Worm (Caenorhabditis elegans) whole organism, L4 larva: Measurements from ENCODE around the gene try-3.

Experiments
- D1046.2 ChIP-seq: fragments of 200-800 bp; sonication (Bioruptor generic); IDR thresholded peaks from 2 replicates; pipeline ENCODE4 v1.3.6; 2022; ENCODE audit warnings: missing genetic modification characterization, missing compliant biosample characterization
- F37D6.2 ChIP-seq: sonication (generic microtip); optimal IDR thresholded peaks from 2 replicates; lab custom pipeline; 2016; ENCODE audit warnings: mild to moderate bottlenecking, missing genetic modification characterization, missing compliant biosample characterization
- T20F7.1 ChIP-seq: fragments of 200-800 bp; sonication (Bioruptor generic); optimal IDR thresholded peaks from 2 replicates; lab custom pipeline; 2018; ENCODE audit warnings: mild to moderate bottlenecking, missing genetic modification characterization, missing compliant biosample characterization
- T26A8.4 ChIP-seq: fragments of 200-800 bp; sonication (Bioruptor generic); IDR thresholded peaks from 2 replicates; pipeline ENCODE4 v1.3.6; 2022; ENCODE audit warnings: missing genetic modification characterization, missing compliant biosample characterization
- Y48G9A.11 ChIP-seq: fragments of 200-800 bp; sonication (Bioruptor generic); IDR thresholded peaks from 2 replicates; pipeline ENCODE4 v1.3.6; 2022; ENCODE audit warnings: missing genetic modification reagents, missing genetic modification characterization, missing compliant biosample characterization
- ama-1 ChIP-seq: fragments of 150-350 bp; optimal IDR thresholded peaks from 2 replicates; lab custom pipeline; 2014; ENCODE audit warnings: inconsistent platforms, mixed read lengths
- arid-1 ChIP-seq: fragments of 200-800 bp; sonication (Bioruptor generic); conservative IDR thresholded peaks from 2 replicates; pipeline ENCODE4 v1.3.6; 2022; ENCODE audit warnings: missing genetic modification reagents, missing genetic modification characterization, missing compliant biosample characterization
- ceh-32 ChIP-seq: sonication (generic microtip); optimal IDR thresholded peaks from 2 replicates; lab custom pipeline; 2016; ENCODE audit warnings: mild to moderate bottlenecking, missing genetic modification characterization, missing compliant biosample characterization; ENCODE audit not compliant: poor library complexity
- ceh-44 ChIP-seq: fragments of 200-800 bp; sonication (Bioruptor generic); IDR thresholded peaks from 2 replicates; pipeline ENCODE4 v1.3.6; 2022; ENCODE audit warnings: missing genetic modification reagents, missing genetic modification characterization, missing compliant biosample characterization
- ceh-82 ChIP-seq: sonication (generic microtip); optimal IDR thresholded peaks from 2 replicates; lab custom pipeline; 2017; ENCODE audit warnings: missing biosample characterization, missing genetic modification characterization
- cey-2 ChIP-seq: sonication (generic microtip); optimal IDR thresholded peaks from 3 replicates; lab custom pipeline; 2017; ENCODE audit warnings: missing genetic modification characterization, mild to moderate bottlenecking, missing compliant biosample characterization, antibody characterized with exemption, borderline replicate concordance; ENCODE audit not compliant: insufficient read depth
- ctbp-1 ChIP-seq: fragments of 200-800 bp; sonication (Bioruptor generic); IDR thresholded peaks from 2 replicates; pipeline ENCODE4 v1.3.6; 2022; ENCODE audit warnings: missing genetic modification reagents, missing genetic modification characterization, missing compliant biosample characterization
- daf-19 ChIP-seq: fragments of 200-800 bp; sonication (Bioruptor generic); conservative IDR thresholded peaks from 2 replicates; pipeline ENCODE4 v1.3.6; 2022; ENCODE audit warnings: missing genetic modification characterization, missing compliant biosample characterization
- daf-8 ChIP-seq: fragments of 200-800 bp; sonication (Bioruptor generic); IDR thresholded peaks from 2 replicates; pipeline ENCODE4 v1.3.6; 2022; ENCODE audit warnings: missing genetic modification characterization, missing compliant biosample characterization
- dmd-6 ChIP-seq: fragments of 200-800 bp; sonication (Bioruptor generic); IDR thresholded peaks from 2 replicates; pipeline ENCODE4 v1.3.6; 2022; ENCODE audit warnings: missing genetic modification reagents, missing genetic modification characterization, missing compliant biosample characterization
- dpl-1 ChIP-seq: fragments of 150-350 bp; optimal IDR thresholded peaks from 2 replicates; lab custom pipeline; 2014; ENCODE audit warnings: missing biosample characterization, missing genetic modification reagents, missing genetic modification characterization
- dve-1 ChIP-seq: sonication (generic microtip); optimal IDR thresholded peaks from 2 replicates; lab custom pipeline; 2017; ENCODE audit warnings: antibody characterized with exemption, mild to moderate bottlenecking, missing genetic modification characterization, missing compliant biosample characterization; ENCODE audit not compliant: insufficient read depth
- fkh-10 ChIP-seq: fragments of 150-350 bp; optimal IDR thresholded peaks from 2 replicates; lab custom pipeline; 2014; ENCODE audit warnings: missing biosample characterization, missing genetic modification reagents, missing genetic modification characterization
- hlh-11 ChIP-seq: fragments of 200-800 bp; sonication (Bioruptor generic); optimal IDR thresholded peaks from 2 replicates; lab custom pipeline; 2018; ENCODE audit warnings: mild to moderate bottlenecking, missing genetic modification characterization, missing compliant biosample characterization
- jun-1 ChIP-seq: fragments of 150-350 bp; optimal IDR thresholded peaks from 2 replicates; lab custom pipeline; 2014; ENCODE audit warnings: missing biosample characterization, missing genetic modification reagents, missing genetic modification characterization
- lin-13 ChIP-seq: fragments of 150-350 bp; optimal IDR thresholded peaks from 2 replicates; lab custom pipeline; 2014; ENCODE audit warnings: missing biosample characterization, missing genetic modification reagents, missing genetic modification characterization
- lin-38 ChIP-seq: fragments of 200-800 bp; sonication (Bioruptor generic); IDR thresholded peaks from 2 replicates; pipeline ENCODE4 v1.3.6; 2022; ENCODE audit warnings: missing genetic modification reagents, missing genetic modification characterization, missing compliant biosample characterization
- lin-39 ChIP-seq: fragments of 150-350 bp; optimal IDR thresholded peaks from 2 replicates; lab custom pipeline; 2014; ENCODE audit warnings: missing biosample characterization, missing genetic modification reagents, missing genetic modification characterization
- lsy-2 ChIP-seq, 2 experiments: fragments of 150-350 bp in 1 of 2; sonication (generic microtip) in 1 of 2; optimal IDR thresholded peaks; 2 replicates each; lab custom pipeline; 2014 to 2017; ENCODE audit warnings: missing biosample characterization in 2 of 2, missing genetic modification characterization in 2 of 2
- madf-9 ChIP-seq: fragments of 200-800 bp; sonication (Bioruptor generic); conservative IDR thresholded peaks from 2 replicates; pipeline ENCODE4 v1.3.6; 2022; ENCODE audit warnings: missing genetic modification reagents, missing genetic modification characterization, missing compliant biosample characterization
- mdt-29 ChIP-seq: fragments of 200-800 bp; sonication (Bioruptor generic); IDR thresholded peaks from 2 replicates; pipeline ENCODE4 v1.3.6; 2022; ENCODE audit warnings: missing genetic modification reagents, missing genetic modification characterization, missing compliant biosample characterization
- mep-1 ChIP-seq: fragments of 150-350 bp; sonication (generic microtip); optimal IDR thresholded peaks from 3 replicates; lab custom pipeline; 2014; ENCODE audit warnings: missing biosample characterization, missing genetic modification characterization
- mxl-3 ChIP-seq: fragments of 200-800 bp; sonication (Bioruptor generic); optimal IDR thresholded peaks from 2 replicates; lab custom pipeline; 2018; ENCODE audit warnings: mild to moderate bottlenecking, missing genetic modification characterization, missing compliant biosample characterization
- nhr-11 ChIP-seq: fragments of 150-350 bp; optimal IDR thresholded peaks from 2 replicates; lab custom pipeline; 2014; ENCODE audit warnings: missing biosample characterization, missing genetic modification characterization
- nhr-28 ChIP-seq: fragments of 150-350 bp; optimal IDR thresholded peaks from 2 replicates; lab custom pipeline; 2014; ENCODE audit warnings: missing biosample characterization, missing genetic modification characterization
- nhr-42 ChIP-seq: fragments of 200-800 bp; sonication (Bioruptor generic); IDR thresholded peaks from 2 replicates; pipeline ENCODE4 v1.3.6; 2022; ENCODE audit warnings: missing genetic modification characterization, missing compliant biosample characterization
- nhr-48 ChIP-seq: sonication (generic microtip); optimal IDR thresholded peaks from 2 replicates; lab custom pipeline; 2016; ENCODE audit warnings: mild to moderate bottlenecking, missing genetic modification characterization, missing compliant biosample characterization
- nhr-6 ChIP-seq: fragments of 150-350 bp; optimal IDR thresholded peaks from 2 replicates; lab custom pipeline; 2014; ENCODE audit warnings: missing biosample characterization, missing genetic modification characterization
- pha-4 ChIP-seq, 2 experiments: fragments of 150-350 bp in 1 of 2; fragments of 200-800 bp in 1 of 2; sonication (Bioruptor generic) in 1 of 2; IDR thresholded peaks in 1 of 2; optimal IDR thresholded peaks in 1 of 2; 2 replicates each; pipeline versions ENCODE4 v1.3.6 to Lab custom; 2014 to 2022; ENCODE audit warnings: missing genetic modification characterization in 2 of 2, missing genetic modification reagents in 2 of 2, missing biosample characterization in 1 of 2, missing compliant biosample characterization in 1 of 2
- sdz-12 ChIP-seq: fragments of 200-800 bp; sonication (Bioruptor generic); optimal IDR thresholded peaks from 2 replicates; lab custom pipeline; 2018; ENCODE audit warnings: mild to moderate bottlenecking, missing genetic modification characterization, missing compliant biosample characterization
- snpc-4 ChIP-seq: fragments of 150-350 bp; optimal IDR thresholded peaks from 2 replicates; lab custom pipeline; 2014; ENCODE audit warnings: missing biosample characterization, missing genetic modification characterization
- tag-97 ChIP-seq: fragments of 200-800 bp; sonication (Bioruptor generic); IDR thresholded peaks from 2 replicates; pipeline ENCODE4 v1.3.6; 2022; ENCODE audit warnings: missing genetic modification characterization, missing compliant biosample characterization
- unc-130 ChIP-seq: sonication (generic microtip); optimal IDR thresholded peaks from 2 replicates; lab custom pipeline; 2016; ENCODE audit warnings: missing genetic modification reagents, missing genetic modification characterization, missing compliant biosample characterization
- unc-62 ChIP-seq, 3 experiments: fragments of 150-350 bp in 1 of 3; sonication (generic microtip); optimal IDR thresholded peaks in 2 of 3; peaks in 1 of 3; 1 replicate in 1 of 3; 2 replicates in 2 of 3; lab custom pipeline; 2014 to 2017; ENCODE audit warnings: missing biosample characterization in 3 of 3, missing genetic modification characterization in 3 of 3, missing genetic modification reagents in 3 of 3, missing genotype in 1 of 3
- zag-1 ChIP-seq: fragments of 150-350 bp; optimal IDR thresholded peaks from 2 replicates; lab custom pipeline; 2014; ENCODE audit warnings: missing biosample characterization, missing genetic modification characterization
- zfp-2 ChIP-seq: sonication (generic microtip); optimal IDR thresholded peaks from 2 replicates; lab custom pipeline; 2016; ENCODE audit warnings: mild to moderate bottlenecking, missing genetic modification characterization, missing compliant biosample characterization
- zip-11 ChIP-seq: fragments of 200-800 bp; sonication (Bioruptor generic); IDR thresholded peaks from 2 replicates; pipeline ENCODE4 v1.3.6; 2022; ENCODE audit warnings: missing genetic modification characterization, missing compliant biosample characterization
- zip-2 ChIP-seq: fragments of 150-350 bp; optimal IDR thresholded peaks from 2 replicates; lab custom pipeline; 2014; ENCODE audit warnings: missing biosample characterization, missing genetic modification characterization

try-3 gene

ce11 chrIV:6535908-6536307 is 21.0 kb upstream of the try-3 start, which contains the start of gene C01G5.3:
Gene C01G5.3 (plus strand): TSS chrIV:6536208.
- TF ChIP-seq cey-2 (tag; lab: Kevin White, UChicago) (no peak), sdz-12 (GFP tag; lab: Kevin White, UChicago) (no peak), lin-13 (no peak), nhr-48 (tag; lab: Kevin White, UChicago) (no peak), zip-2 (tag; lab: Kevin White, UChicago) (no peak), ceh-44 (GFP tag; lab: Robert Waterston, UW) (no peak), ceh-32 (tag; lab: Kevin White, UChicago) (no peak), daf-8 (no peak), nhr-11 (tag; lab: Kevin White, UChicago) (no peak), T26A8.4 (GFP tag; lab: Robert Waterston, UW) (no peak)

DNA sequence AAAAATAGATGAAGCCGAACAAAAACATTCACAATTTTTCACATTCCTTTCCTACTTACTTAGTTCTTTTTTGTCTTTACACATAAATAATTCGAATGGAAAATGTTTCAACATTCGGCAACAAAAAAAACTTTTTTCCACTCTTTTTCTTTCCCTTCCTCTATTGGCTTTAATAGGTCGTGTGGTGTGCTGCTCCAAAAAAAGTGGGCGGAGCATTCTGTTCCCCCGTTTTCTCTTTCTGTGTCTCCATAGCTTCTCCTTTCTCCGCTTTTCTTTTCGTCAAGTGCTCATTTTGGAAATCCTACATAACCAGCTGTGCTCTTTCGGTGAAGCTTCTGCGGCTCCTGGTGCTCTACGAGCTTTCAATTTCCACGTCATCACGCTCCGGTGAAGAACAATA is 15.5 kb upstream of the try-3 start, which contains the start of gene C01G5.25:
C01G5.25 (plus strand) TSS at position 250 of the 400 bp plus-strand sequence.
- TF ChIP-seq hlh-11 (no peak), fkh-10 (GFP tag; lab: Kevin White, UChicago) (peak; percentile 38), zip-2 (tag; lab: Kevin White, UChicago) (no peak)

DNA sequence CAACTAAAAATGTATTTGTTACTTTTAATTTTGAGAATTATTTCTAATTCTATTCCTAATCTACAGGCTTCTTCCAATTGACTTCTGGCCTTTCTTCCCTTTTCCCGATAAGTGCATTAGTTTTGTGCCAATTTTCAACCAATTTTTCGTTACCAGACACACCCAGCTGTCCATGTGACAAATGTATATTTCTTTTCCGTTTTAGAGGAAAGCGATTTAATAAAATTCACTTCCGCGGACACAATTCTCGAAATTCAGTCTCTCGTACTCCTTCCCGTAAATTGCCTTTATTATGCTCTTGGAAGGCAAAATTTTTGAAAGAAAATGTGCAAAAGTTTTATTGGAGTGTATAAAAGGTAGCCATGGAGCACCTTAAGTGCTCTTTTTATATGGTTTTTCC is 14.0 kb upstream of the try-3 start:
- TF ChIP-seq madf-9, result no peak
- TF ChIP-seq lsy-2 (tag; optimal IDR thresholded peaks at IDR 0.05; lab: Kevin White, UChicago), result peak in 1 of 2 experiments; percentile 23

- TF ChIP-seq zip-2 (tag; lab: Kevin White, UChicago), result no peak
- no peak for TF ChIP-seq mxl-3 (GFP tag; lab: Kevin White, UChicago)
- peak; percentile 25 for TF ChIP-seq fkh-10 (GFP tag; lab: Kevin White, UChicago)
Observed at ce11 chrIV:6547397-6547796, 9.6 kb upstream of the try-3 start.

DNA sequence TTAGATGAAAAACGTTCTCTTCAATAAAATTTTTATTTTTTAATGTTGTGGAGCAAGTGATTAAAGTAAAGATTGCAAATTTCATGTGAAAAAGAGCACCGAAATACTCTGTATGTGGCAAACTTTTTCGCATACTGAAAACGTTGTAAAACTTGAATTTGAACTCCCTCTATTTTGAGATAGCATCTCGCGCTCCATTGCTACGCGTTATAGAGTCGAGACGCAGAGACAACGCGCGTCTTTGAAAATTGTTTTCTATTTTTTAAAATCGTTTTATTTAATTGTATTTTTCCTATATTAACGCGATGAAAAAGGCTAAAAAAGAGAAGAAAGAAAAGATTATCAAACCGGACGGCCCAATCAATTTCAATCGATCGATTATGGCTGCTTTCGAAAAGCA is 8.3 kb upstream of the try-3 start, which contains the start of gene fan-1:
fan-1 (plus strand) TSS at position 78 of the 400 bp plus-strand sequence.
- TF ChIP-seq nhr-28 (no peak), zag-1 (tag; lab: Kevin White, UChicago) (no peak), Y48G9A.11 (GFP tag; lab: Robert Waterston, UW) (no peak), F37D6.2 (tag; lab: Kevin White, UChicago) (peak; percentile 2), mep-1 (tag; lab: Kevin White, UChicago) (peak; percentile 28), ama-1 (lab: Kevin White, UChicago) (no peak), nhr-6 (tag; lab: Kevin White, UChicago) (peak; percentile 53), mdt-29 (GFP tag; lab: Robert Waterston, UW) (no peak), ceh-82 (tag; lab: Kevin White, UChicago) (no peak), nhr-42 (GFP tag; lab: Robert Waterston, UW) (0 out of 2 replicates have a peak, but pooled peaks have one; percentile 30), tag-97 (GFP tag; lab: Robert Waterston, UW) (no peak), D1046.2 (no peak), zip-11 (GFP tag; lab: Robert Waterston, UW) (no peak), cey-2 (tag; lab: Kevin White, UChicago) (no peak), unc-62 (GFP tag; optimal IDR thresholded peaks at IDR 0.05 in 1 of 2; lab: Kevin White, UChicago) (peak in 1 of 2 experiments; percentile 79), unc-62 (tag; optimal IDR thresholded peaks at IDR 0.05; lab: Kevin White, UChicago) (no peak), dve-1 (tag; lab: Kevin White, UChicago) (peak; percentile 60), dmd-6 (GFP tag; lab: Robert Waterston, UW) (no peak), unc-130 (GFP tag; lab: Kevin White, UChicago) (no peak), ctbp-1 (no peak), daf-19 (GFP tag; lab: Robert Waterston, UW) (no peak), dpl-1 (GFP tag; lab: Kevin White, UChicago) (peak; percentile 94), zfp-2 (tag; lab: Kevin White, UChicago) (no peak), snpc-4 (tag; lab: Kevin White, UChicago) (no peak), jun-1 (tag; lab: Kevin White, UChicago) (no peak), lin-39 (tag; lab: Kevin White, UChicago) (no peak), arid-1 (no peak), T20F7.1 (GFP tag; lab: Kevin White, UChicago) (no peak), pha-4 (GFP tag; IDR thresholded peaks at IDR 0.05; lab: Robert Waterston, UW) (no peak), pha-4 (tag; optimal IDR thresholded peaks at IDR 0.05; lab: Kevin White, UChicago) (no peak), ceh-44 (GFP tag; lab: Robert Waterston, UW) (no peak), lin-38 (GFP tag; lab: Robert Waterston, UW) (peak; percentile 91)
